Worm (Caenorhabditis elegans): Measurements from ENCODE around the gene C40A11.7.

The C40A11.7 gene

ce11 chrII:2146900-2147375 lies 3.4 kb downstream of the C40A11.7 start, which contains the start of gene C40A11.2:
C40A11.2 (plus strand) TSS chrII:2146950.
- no peak for TF ChIP-seq crh-2 (tag; optimal IDR thresholded peaks at IDR 0.05)
- TF ChIP-seq R02D3.7 (tag; optimal IDR thresholded peaks at IDR 0.05), result no peak
- TF ChIP-seq unc-62 (GFP tag; optimal IDR thresholded peaks at IDR 0.05), result no peak
- no peak for TF ChIP-seq lin-13 (GFP tag; optimal IDR thresholded peaks at IDR 0.05)
- no peak for TF ChIP-seq ceh-16 (tag; optimal IDR thresholded peaks at IDR 0.05)
- no peak for TF ChIP-seq nhr-21 (tag; optimal IDR thresholded peaks at IDR 0.05)

DNA sequence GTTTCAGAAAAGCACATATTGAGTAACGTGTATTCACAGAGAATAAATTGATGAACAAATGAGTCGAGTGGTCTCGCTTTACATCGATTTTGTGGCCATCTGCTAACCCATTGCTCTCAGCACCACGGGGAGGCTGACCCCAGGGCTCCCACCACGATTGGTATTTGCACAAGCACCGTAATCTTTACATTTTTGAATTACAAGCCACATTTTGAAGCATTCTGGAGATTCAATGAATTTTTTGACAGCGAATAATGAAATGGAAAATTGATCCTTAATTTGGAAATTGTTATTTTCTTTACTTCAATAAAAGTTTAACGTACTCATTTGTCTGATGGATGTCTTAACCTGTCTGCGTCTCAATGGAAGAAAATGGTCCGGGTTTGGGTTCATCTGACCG lies 4.8 kb downstream of the C40A11.7 start, which contains the start of gene C40A11.6:
C40A11.6 (minus strand) TSS at position 101 of the 400 bp plus-strand sequence.
- TF ChIP-seq unc-62 (GFP tag; optimal IDR thresholded peaks at IDR 0.05) (no peak), unc-39 (tag; optimal IDR thresholded peaks at IDR 0.05) (no peak), nhr-21 (tag; optimal IDR thresholded peaks at IDR 0.05) (no peak), zag-1 (tag; optimal IDR thresholded peaks at IDR 0.05) (no peak), sem-4 (tag; optimal IDR thresholded peaks at IDR 0.05) (no peak)

DNA sequence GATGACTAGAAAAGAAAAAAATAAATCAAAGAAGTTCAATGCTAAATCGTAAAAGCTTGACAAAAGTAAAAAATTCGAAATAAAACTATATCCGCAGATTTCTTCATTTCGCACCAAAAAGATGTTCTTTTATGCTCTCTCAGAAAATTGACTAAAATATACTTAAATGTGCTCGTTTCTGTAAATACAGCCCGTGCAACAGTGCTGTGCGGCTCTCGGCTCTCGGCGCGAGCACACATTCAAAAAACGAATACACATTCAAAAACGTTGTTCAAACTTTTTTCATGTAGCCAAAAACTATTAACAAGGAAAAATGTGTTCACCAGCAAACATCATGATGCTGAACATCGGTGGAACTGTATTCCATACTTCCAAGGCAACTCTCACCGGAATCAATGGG lies 9.6 kb downstream of the C40A11.7 start, which contains the start of gene C40A11.3:
C40A11.3 (plus strand) TSS at position 301 of the 400 bp plus-strand sequence.
- TF ChIP-seq ceh-16 (tag; optimal IDR thresholded peaks at IDR 0.05) (no peak), ceh-82 (tag; optimal IDR thresholded peaks at IDR 0.05) (no peak), Y55F3AM.14 (GFP tag; optimal IDR thresholded peaks at IDR 0.05) (no peak)

ce11 chrII:2138901-2139300 lies 11.5 kb downstream of the C40A11.7 start:
- TF ChIP-seq ztf-1 (GFP tag; conservative IDR thresholded peaks at IDR 0.05) (no peak), ztf-4 (tag; optimal IDR thresholded peaks at IDR 0.05) (no peak), nhr-11 (tag; optimal IDR thresholded peaks at IDR 0.05) (no peak), ztf-11 (tag; optimal IDR thresholded peaks at IDR 0.05) (no peak), F13H6.1 (tag; optimal IDR thresholded peaks at IDR 0.05) (no peak), alr-1 (tag; optimal IDR thresholded peaks at IDR 0.05) (no peak), zag-1 (tag; optimal IDR thresholded peaks at IDR 0.05) (no peak), ceh-82 (tag; optimal IDR thresholded peaks at IDR 0.05) (no peak), nhr-21 (tag; optimal IDR thresholded peaks at IDR 0.05) (no peak), lsy-2 (tag; optimal IDR thresholded peaks at IDR 0.05) (no peak), nhr-12 (tag; optimal IDR thresholded peaks at IDR 0.05) (no peak), lin-39 (tag; optimal IDR thresholded peaks at IDR 0.05) (no peak), snpc-4 (tag; optimal IDR thresholded peaks at IDR 0.05) (no peak), nhr-10 (tag; optimal IDR thresholded peaks at IDR 0.05) (no peak), C34F6.9 (tag; optimal IDR thresholded peaks at IDR 0.05) (no peak), unc-39 (tag; optimal IDR thresholded peaks at IDR 0.05) (no peak), egl-27 (tag; optimal IDR thresholded peaks at IDR 0.05) (no peak), lin-13 (GFP tag; optimal IDR thresholded peaks at IDR 0.05) (no peak), gmeb-1 (tag; optimal IDR thresholded peaks at IDR 0.05) (no peak)

DNA sequence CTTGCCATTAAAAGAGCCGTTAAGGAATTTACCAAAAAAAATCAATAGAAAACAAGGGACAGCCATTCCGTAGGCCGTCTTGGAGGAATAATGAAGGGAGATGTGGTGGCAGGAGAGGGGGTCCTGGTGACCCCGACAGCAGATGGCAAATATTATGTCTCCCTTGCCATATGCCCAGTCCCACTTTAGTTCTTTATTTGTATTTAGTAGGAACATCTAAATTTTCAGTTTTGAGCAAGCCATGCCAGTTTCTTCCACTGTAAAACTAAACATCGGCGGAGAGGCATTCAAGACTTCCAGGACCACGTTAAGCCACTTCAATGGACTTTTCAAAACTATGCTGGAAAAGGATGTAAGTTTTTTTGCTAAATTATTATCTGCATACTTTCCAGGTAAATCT lies 13.2 kb downstream of the C40A11.7 start, which contains the start of gene C40A11.4:
C40A11.4 (plus strand) TSS at position 188 of the 400 bp plus-strand sequence.
- TF ChIP-seq nhr-11 (tag; optimal IDR thresholded peaks at IDR 0.05) (no peak), lsy-2 (tag; optimal IDR thresholded peaks at IDR 0.05) (no peak), skn-1 (tag; optimal IDR thresholded peaks at IDR 0.05) (no peak), ceh-82 (tag; optimal IDR thresholded peaks at IDR 0.05) (no peak), nhr-12 (tag; optimal IDR thresholded peaks at IDR 0.05) (no peak), dmd-4 (tag; optimal IDR thresholded peaks at IDR 0.05) (no peak)

DNA sequence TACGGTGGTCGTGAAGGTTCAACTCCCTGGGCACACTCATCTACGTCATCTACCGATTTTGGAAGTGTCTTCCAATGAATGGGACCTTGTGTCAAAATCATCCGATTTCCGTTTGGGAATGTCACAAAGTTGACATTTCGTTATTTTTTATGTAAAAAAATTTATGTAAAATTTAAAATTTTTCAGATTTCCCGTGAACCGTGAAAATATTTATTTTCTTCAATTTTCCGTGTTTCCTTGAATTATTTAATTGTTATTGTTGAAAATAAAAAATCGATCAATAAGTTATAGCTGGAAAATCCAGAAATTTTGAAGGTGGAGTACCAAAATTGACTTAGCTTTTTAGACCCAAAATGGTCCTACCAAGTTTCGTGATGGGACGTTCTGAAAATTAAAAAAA lies 14.8 kb downstream of the C40A11.7 start, which contains the start of gene hpo-7:
hpo-7 (minus strand) TSS at position 101 of the 400 bp plus-strand sequence.
- TF ChIP-seq ztf-1 (GFP tag; conservative IDR thresholded peaks at IDR 0.05), result no peak
- no peak for TF ChIP-seq egl-27 (tag; optimal IDR thresholded peaks at IDR 0.05)
- no peak for TF ChIP-seq aly-2 (tag; optimal IDR thresholded peaks at IDR 0.05)
- TF ChIP-seq gmeb-1 (tag; optimal IDR thresholded peaks at IDR 0.05), result no peak
- TF ChIP-seq Y55F3AM.14 (GFP tag; optimal IDR thresholded peaks at IDR 0.05), result no peak
- no peak for TF ChIP-seq mbf-1 (tag; optimal IDR thresholded peaks at IDR 0.05)
- TF ChIP-seq nhr-129 (tag; optimal IDR thresholded peaks at IDR 0.05), result no peak
- no peak for TF ChIP-seq nhr-21 (tag; optimal IDR thresholded peaks at IDR 0.05)
- no peak for TF ChIP-seq R02D3.7 (tag; optimal IDR thresholded peaks at IDR 0.05)
- TF ChIP-seq C34F6.9 (tag; optimal IDR thresholded peaks at IDR 0.05), result no peak

DNA sequence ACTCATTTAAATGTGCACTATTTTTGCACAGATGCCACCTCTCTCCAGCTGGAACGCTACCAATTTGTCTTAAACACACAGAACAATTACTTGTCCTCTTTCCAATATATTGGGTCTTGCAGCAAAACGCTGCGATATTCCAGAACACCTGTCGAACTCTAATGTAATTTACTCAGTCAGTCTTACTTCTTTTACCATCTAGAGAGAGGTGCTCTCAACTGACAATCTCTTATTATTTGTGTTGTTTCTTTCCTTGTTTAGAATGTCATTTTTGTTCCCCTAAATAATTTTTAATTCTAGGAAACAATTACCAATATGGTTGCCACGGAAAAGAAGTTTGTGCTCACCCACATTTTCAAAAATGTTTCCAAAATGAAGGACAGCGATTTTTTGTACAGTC lies 19.6 kb downstream of the C40A11.7 start, which contains the start of gene sdz-28:
sdz-28 (plus strand) TSS at position 301 of the 400 bp plus-strand sequence.
- no peak for TF ChIP-seq lin-13 (GFP tag; optimal IDR thresholded peaks at IDR 0.05)
- no peak for TF ChIP-seq skn-1 (tag; optimal IDR thresholded peaks at IDR 0.05)
- TF ChIP-seq ama-1 (optimal IDR thresholded peaks at IDR 0.05), result no peak
- no peak for TF ChIP-seq mbf-1 (tag; optimal IDR thresholded peaks at IDR 0.05)
- no peak for TF ChIP-seq alr-1 (tag; optimal IDR thresholded peaks at IDR 0.05)
- TF ChIP-seq ztf-1 (GFP tag; conservative IDR thresholded peaks at IDR 0.05), result no peak
- TF ChIP-seq nhr-23 (tag; optimal IDR thresholded peaks at IDR 0.05), result no peak
- no peak for TF ChIP-seq ztf-11 (tag; optimal IDR thresholded peaks at IDR 0.05)
- no peak for TF ChIP-seq F13H6.1 (tag; optimal IDR thresholded peaks at IDR 0.05)
- TF ChIP-seq zag-1 (tag; optimal IDR thresholded peaks at IDR 0.05), result no peak
- no peak for TF ChIP-seq ceh-16 (tag; optimal IDR thresholded peaks at IDR 0.05)
- no peak for TF ChIP-seq sma-9 (GFP tag; optimal IDR thresholded peaks at IDR 0.05)
- TF ChIP-seq sma-9 (tag; optimal IDR thresholded peaks at IDR 0.05), result no peak
- TF ChIP-seq nhr-237 (tag; optimal IDR thresholded peaks at IDR 0.05), result no peak
- TF ChIP-seq fos-1 (tag; optimal IDR thresholded peaks at IDR 0.05), result no peak

Data from whole organism, L2 larva.